Fruit fly (Drosophila melanogaster): Measurements from ENCODE around the gene sima.

Gene sima

dm6 chr3R:30129019-30129418, 70.9 kb downstream of the sima start, which contains the start of gene Ppi1:
Gene Ppi1, minus strand, starts transcription at chr3R:30129119.
- TF ChIP-seq Pif1B (GFP tag; optimal IDR thresholded peaks at IDR 0.05) = no peak
- TF ChIP-seq Snoo (tag; optimal IDR thresholded peaks at IDR 0.05) = no peak
- no peak for TF ChIP-seq CG13204 (GFP tag; optimal IDR thresholded peaks at IDR 0.05)
- no peak for TF ChIP-seq CG8301 (tag; optimal IDR thresholded peaks at IDR 0.05)
- no peak for TF ChIP-seq gl (tag; optimal IDR thresholded peaks at IDR 0.05)

- no peak for TF ChIP-seq EcR (GFP tag; optimal IDR thresholded peaks at IDR 0.05)
- no peak for TF ChIP-seq CG8159 (tag; optimal IDR thresholded peaks at IDR 0.05)
Measured at dm6 chr3R:30132295-30132694, 74.2 kb downstream of the sima start, which contains the start of gene CG31029. Gene CG31029, minus strand, starts transcription at chr3R:30132395.

DNA sequence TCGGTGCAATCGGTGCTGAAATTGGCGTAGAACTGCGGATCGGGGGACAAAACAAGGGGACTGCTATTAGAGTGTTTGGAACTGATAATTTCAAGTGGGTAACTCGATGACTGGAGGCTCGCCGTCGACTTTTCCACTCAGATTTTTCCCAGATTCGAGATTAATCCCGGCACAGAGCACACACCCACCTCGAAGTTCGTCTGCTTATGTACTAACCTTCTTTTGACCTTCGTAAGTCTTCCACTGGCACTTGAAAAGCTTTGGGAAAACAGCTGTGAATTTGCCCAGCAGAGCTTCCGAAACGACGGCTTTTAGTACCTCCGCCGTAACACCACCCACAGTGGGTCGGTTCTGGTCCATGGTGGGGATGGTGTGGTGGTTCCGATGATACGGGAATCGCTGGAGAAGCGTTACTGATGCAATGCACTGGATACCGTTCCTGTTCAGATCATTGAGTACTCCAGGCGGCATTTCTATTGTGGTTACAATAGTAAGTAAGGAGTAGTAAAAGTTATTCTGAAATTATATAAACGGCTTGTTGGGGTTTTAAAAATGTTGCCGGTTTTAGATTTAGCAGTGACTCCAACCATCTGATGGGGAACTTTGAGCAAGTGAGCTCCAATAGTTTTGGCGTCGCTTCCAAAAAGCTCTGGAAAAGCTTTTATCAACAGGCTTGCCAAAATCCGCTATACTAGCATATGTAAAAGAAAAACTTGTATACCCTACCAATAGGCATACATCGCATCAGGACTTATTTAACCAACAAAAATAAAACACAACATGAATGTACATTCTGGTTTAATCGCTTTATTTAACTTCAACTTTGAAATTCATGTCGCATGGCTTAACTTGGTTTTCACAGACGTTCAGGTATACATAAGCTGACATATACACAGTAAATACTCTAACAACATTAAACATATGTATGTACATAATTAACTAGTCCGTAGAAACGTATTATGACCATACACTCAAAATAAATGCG, 76.2 kb downstream of the sima start, which contains the start of gene Tpi:
Gene Tpi (minus strand): TSS at position 537 of the 985 bp plus-strand sequence.
- TF ChIP-seq Ets98B (GFP tag; IDR thresholded peaks at IDR 0.05) (peak; percentile 73), fd96Ca (GFP tag; IDR thresholded peaks at IDR 0.05) (0 out of 3 replicates have a peak, but pooled peaks have one; percentile 12), CG34367 (tag; optimal IDR thresholded peaks at IDR 0.05) (peak; percentile 49), rn (GFP tag; IDR thresholded peaks at IDR 0.05) (no peak), CG9948 (tag; optimal IDR thresholded peaks at IDR 0.05) (peak; percentile 25), CG4496 (GFP tag; IDR thresholded peaks at IDR 0.05) (peak; percentile 66; the same call in 2 of the 3 replicates), CG13204 (GFP tag; optimal IDR thresholded peaks at IDR 0.05) (no peak), CG15710 (tag; optimal IDR thresholded peaks at IDR 0.05) (peak; percentile 29)

DNA sequence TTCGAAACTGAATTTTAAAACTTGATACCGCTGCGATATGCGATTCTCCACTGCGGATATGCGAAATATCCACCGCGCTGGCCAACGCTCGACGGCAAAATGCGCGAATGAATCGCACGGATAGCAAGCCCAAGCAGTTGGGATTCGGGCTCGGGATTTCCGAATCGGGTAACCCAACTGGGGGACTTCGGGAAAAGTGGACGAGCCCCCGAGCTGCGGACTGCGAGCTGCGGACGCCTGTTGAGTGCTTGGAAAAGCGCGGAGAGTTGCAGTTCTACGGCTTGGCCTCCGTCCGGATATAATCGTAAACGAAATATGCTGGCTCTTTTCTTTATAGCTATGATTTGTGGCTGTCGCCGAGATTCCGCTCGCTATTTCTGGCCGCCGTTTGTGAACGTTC, 91.4 kb downstream of the sima start, which contains the start of gene AdoR:
Gene AdoR (minus strand): TSS at position 101 of the 400 bp plus-strand sequence.
- TF ChIP-seq Ets98B (GFP tag; IDR thresholded peaks at IDR 0.05) = no peak
- TF ChIP-seq gl (tag; optimal IDR thresholded peaks at IDR 0.05) = no peak
- no peak for TF ChIP-seq rn (GFP tag; IDR thresholded peaks at IDR 0.05)
- no peak for TF ChIP-seq Pif1B (GFP tag; optimal IDR thresholded peaks at IDR 0.05)
- TF ChIP-seq CG8159 (tag; optimal IDR thresholded peaks at IDR 0.05) = no peak
- TF ChIP-seq CG10348 (GFP tag; IDR thresholded peaks at IDR 0.05) = no peak
- TF ChIP-seq CG9948 (tag; optimal IDR thresholded peaks at IDR 0.05) = no peak
- TF ChIP-seq CG14655 (GFP tag; optimal IDR thresholded peaks at IDR 0.05) = no peak
- no peak for TF ChIP-seq CG12605 (GFP tag; IDR thresholded peaks at IDR 0.05)
- TF ChIP-seq Pif1A (GFP tag; optimal IDR thresholded peaks at IDR 0.05) = no peak
- no peak for TF ChIP-seq CG8301 (tag; optimal IDR thresholded peaks at IDR 0.05)
- no peak for TF ChIP-seq CG13204 (GFP tag; optimal IDR thresholded peaks at IDR 0.05)
- TF ChIP-seq CG15710 (tag; optimal IDR thresholded peaks at IDR 0.05) = no peak
- no peak for TF ChIP-seq EcR (GFP tag; optimal IDR thresholded peaks at IDR 0.05)
- no peak for TF ChIP-seq CG4496 (GFP tag; IDR thresholded peaks at IDR 0.05)
- no peak for TF ChIP-seq CG32121 (GFP tag; IDR thresholded peaks at IDR 0.05)
- TF ChIP-seq fd96Ca (GFP tag; IDR thresholded peaks at IDR 0.05) = no peak
- no peak for TF ChIP-seq D1 (tag; optimal IDR thresholded peaks at IDR 0.05)

dm6 chr3R:30150602-30151001, 92.5 kb downstream of the sima start:
- TF ChIP-seq CG15710 (tag; optimal IDR thresholded peaks at IDR 0.05) (no peak), rn (GFP tag; IDR thresholded peaks at IDR 0.05) (no peak), CG17806 (tag; optimal IDR thresholded peaks at IDR 0.05) (no peak), CG14655 (GFP tag; optimal IDR thresholded peaks at IDR 0.05) (no peak), CG8301 (tag; optimal IDR thresholded peaks at IDR 0.05) (no peak), Ets98B (GFP tag; IDR thresholded peaks at IDR 0.05) (no peak), Pif1B (GFP tag; optimal IDR thresholded peaks at IDR 0.05) (no peak), D1 (tag; optimal IDR thresholded peaks at IDR 0.05) (no peak), fd96Ca (GFP tag; IDR thresholded peaks at IDR 0.05) (no peak), CG9948 (tag; optimal IDR thresholded peaks at IDR 0.05) (no peak), Pif1A (GFP tag; optimal IDR thresholded peaks at IDR 0.05) (no peak), Snoo (tag; optimal IDR thresholded peaks at IDR 0.05) (no peak), CG8159 (tag; optimal IDR thresholded peaks at IDR 0.05) (no peak), CG10348 (GFP tag; IDR thresholded peaks at IDR 0.05) (no peak), CG32121 (GFP tag; IDR thresholded peaks at IDR 0.05) (no peak), CG13204 (GFP tag; optimal IDR thresholded peaks at IDR 0.05) (no peak)

- TF ChIP-seq CG13204 (GFP tag; optimal IDR thresholded peaks at IDR 0.05) (peak; percentile 30), CG34367 (tag; optimal IDR thresholded peaks at IDR 0.05) (peak; percentile 58), Pif1A (GFP tag; optimal IDR thresholded peaks at IDR 0.05) (peak; percentile 10), fd96Ca (GFP tag; IDR thresholded peaks at IDR 0.05) (peak; percentile 74; the same call in 2 of the 3 replicates), rn (GFP tag; IDR thresholded peaks at IDR 0.05) (peak; percentile 58), gl (tag; optimal IDR thresholded peaks at IDR 0.05) (peak; percentile 35), CG17806 (tag; optimal IDR thresholded peaks at IDR 0.05) (peak; percentile 74), Snoo (tag; optimal IDR thresholded peaks at IDR 0.05) (no peak), CG10348 (GFP tag; IDR thresholded peaks at IDR 0.05) (no peak), CG8159 (tag; optimal IDR thresholded peaks at IDR 0.05) (peak; percentile 78), CG12605 (GFP tag; IDR thresholded peaks at IDR 0.05) (peak; percentile 56; the same call in 1 of the 2 replicates), CG32121 (GFP tag; IDR thresholded peaks at IDR 0.05) (peak; percentile 78), Pif1B (GFP tag; optimal IDR thresholded peaks at IDR 0.05) (peak; percentile 50), EcR (GFP tag; optimal IDR thresholded peaks at IDR 0.05) (no peak), D1 (tag; optimal IDR thresholded peaks at IDR 0.05) (peak; percentile 3), CG9948 (tag; optimal IDR thresholded peaks at IDR 0.05) (peak; percentile 61), CG8301 (tag; optimal IDR thresholded peaks at IDR 0.05) (peak; percentile 63), CG15710 (tag; optimal IDR thresholded peaks at IDR 0.05) (peak; percentile 75), Ets98B (GFP tag; IDR thresholded peaks at IDR 0.05) (peak; percentile 82), CG14655 (GFP tag; optimal IDR thresholded peaks at IDR 0.05) (peak; percentile 67), CG4496 (GFP tag; IDR thresholded peaks at IDR 0.05) (peak; percentile 90)
Measured at dm6 chr3R:30151300-30152109, 93.4 kb downstream of the sima start, which contains the start of gene CG15529. Gene CG15529, plus strand, starts transcription at chr3R:30152059.

Measured in whole organism, pupa.